Fruit fly (Drosophila melanogaster) whole organism, pupa: ENCODE data around the gene CG10996.

Source experiments
- CG10348 ChIP-seq: fragments of 200-800 bp; sonication (Bioruptor generic); IDR thresholded peaks from 2 replicates; pipeline ENCODE4 v1.3.6; 2022; ENCODE audit warnings: missing biosample characterization, missing genetic modification characterization
- CG12605 ChIP-seq: fragments of 200-800 bp; sonication (Bioruptor generic); IDR thresholded peaks from 2 replicates; pipeline ENCODE4 v1.3.6; 2022; ENCODE audit warnings: missing biosample characterization, missing genetic modification characterization
- CG13204 ChIP-seq: fragments of 200-800 bp; sonication (Bioruptor generic); optimal IDR thresholded peaks from 2 replicates; lab custom pipeline; 2018; ENCODE audit warnings: missing biosample characterization, mild to moderate bottlenecking, missing genetic modification characterization, moderate library complexity
- CG14655 ChIP-seq: fragments of 200-800 bp; sonication (Bioruptor generic); optimal IDR thresholded peaks from 3 replicates; lab custom pipeline; 2017; ENCODE audit warnings: mild to moderate bottlenecking, missing biosample characterization, missing genetic modification reagents, missing genetic modification characterization
- CG15710 ChIP-seq: fragments of 200-800 bp; sonication (Bioruptor generic); optimal IDR thresholded peaks from 2 replicates; lab custom pipeline; 2018; ENCODE audit warnings: missing biosample characterization, mild to moderate bottlenecking, missing genetic modification characterization, moderate library complexity
- CG17806 ChIP-seq: fragments of 200-800 bp; sonication (Bioruptor generic); optimal IDR thresholded peaks from 2 replicates; lab custom pipeline; 2018; ENCODE audit warnings: missing biosample characterization, mild to moderate bottlenecking, missing genetic modification characterization, moderate library complexity
- CG32121 ChIP-seq: fragments of 200-800 bp; sonication (Bioruptor generic); IDR thresholded peaks from 2 replicates; pipeline ENCODE4 v1.3.6; 2022; ENCODE audit warnings: missing biosample characterization, missing genetic modification characterization
- CG34367 ChIP-seq: fragments of 200-800 bp; sonication (Bioruptor generic); optimal IDR thresholded peaks from 2 replicates; lab custom pipeline; 2018; ENCODE audit warnings: missing biosample characterization, mild to moderate bottlenecking, missing genetic modification characterization
- CG4496 ChIP-seq: fragments of 200-800 bp; sonication (Bioruptor generic); IDR thresholded peaks from 3 replicates; pipeline ENCODE4 v1.3.6; 2022; ENCODE audit warnings: missing biosample characterization, missing genetic modification characterization
- CG8159 ChIP-seq: fragments of 200-800 bp; sonication (Bioruptor generic); optimal IDR thresholded peaks from 3 replicates; lab custom pipeline; 2018; ENCODE audit warnings: missing biosample characterization, mild to moderate bottlenecking, missing genetic modification characterization, moderate library complexity
- CG8301 ChIP-seq: fragments of 200-800 bp; sonication (Bioruptor generic); optimal IDR thresholded peaks from 2 replicates; lab custom pipeline; 2018; ENCODE audit warnings: missing biosample characterization, mild to moderate bottlenecking, missing genetic modification characterization
- CG9948 ChIP-seq: fragments of 200-800 bp; sonication (Bioruptor generic); optimal IDR thresholded peaks from 2 replicates; lab custom pipeline; 2018; ENCODE audit warnings: missing biosample characterization, mild to moderate bottlenecking, missing genetic modification characterization, moderate library complexity
- D1 ChIP-seq: fragments of 200-800 bp; sonication (Bioruptor generic); optimal IDR thresholded peaks from 2 replicates; lab custom pipeline; 2018; ENCODE audit warnings: missing biosample characterization, mild to moderate bottlenecking, missing genetic modification characterization, moderate library complexity
- EcR ChIP-seq: fragments of 200-800 bp; sonication (Bioruptor generic); optimal IDR thresholded peaks from 3 replicates; lab custom pipeline; 2019; ENCODE audit warnings: missing biosample characterization, missing genetic modification characterization, mild to moderate bottlenecking, moderate library complexity, missing genetic modification reagents
- Ets98B ChIP-seq: fragments of 200-800 bp; sonication (Bioruptor generic); IDR thresholded peaks from 2 replicates; pipeline ENCODE4 v1.3.6; 2022; ENCODE audit warnings: missing biosample characterization, missing genetic modification characterization
- Pif1A ChIP-seq: fragments of 200-800 bp; sonication (Bioruptor generic); optimal IDR thresholded peaks from 3 replicates; lab custom pipeline; 2016; ENCODE audit warnings: missing biosample characterization, missing genetic modification characterization
- Pif1B ChIP-seq: fragments of 200-800 bp; sonication (Bioruptor generic); optimal IDR thresholded peaks from 3 replicates; lab custom pipeline; 2016; ENCODE audit warnings: missing biosample characterization, missing genetic modification characterization
- Snoo ChIP-seq: fragments of 200-800 bp; sonication (Bioruptor generic); optimal IDR thresholded peaks from 3 replicates; lab custom pipeline; 2017; ENCODE audit warnings: missing biosample characterization, mild to moderate bottlenecking, missing genetic modification characterization, inconsistent platforms
- fd96Ca ChIP-seq: fragments of 200-800 bp; sonication (Bioruptor generic); IDR thresholded peaks from 3 replicates; pipeline ENCODE4 v1.3.6; 2022; ENCODE audit warnings: missing biosample characterization, missing genetic modification characterization
- gl ChIP-seq: fragments of 200-800 bp; sonication (Bioruptor generic); optimal IDR thresholded peaks from 2 replicates; lab custom pipeline; 2018; ENCODE audit warnings: missing biosample characterization, mild to moderate bottlenecking, missing genetic modification characterization
- rn ChIP-seq: fragments of 200-800 bp; sonication (Bioruptor generic); IDR thresholded peaks from 2 replicates; pipeline ENCODE4 v1.3.6; 2022; ENCODE audit warnings: missing biosample characterization, missing genetic modification characterization

Gene CG10996

DNA sequence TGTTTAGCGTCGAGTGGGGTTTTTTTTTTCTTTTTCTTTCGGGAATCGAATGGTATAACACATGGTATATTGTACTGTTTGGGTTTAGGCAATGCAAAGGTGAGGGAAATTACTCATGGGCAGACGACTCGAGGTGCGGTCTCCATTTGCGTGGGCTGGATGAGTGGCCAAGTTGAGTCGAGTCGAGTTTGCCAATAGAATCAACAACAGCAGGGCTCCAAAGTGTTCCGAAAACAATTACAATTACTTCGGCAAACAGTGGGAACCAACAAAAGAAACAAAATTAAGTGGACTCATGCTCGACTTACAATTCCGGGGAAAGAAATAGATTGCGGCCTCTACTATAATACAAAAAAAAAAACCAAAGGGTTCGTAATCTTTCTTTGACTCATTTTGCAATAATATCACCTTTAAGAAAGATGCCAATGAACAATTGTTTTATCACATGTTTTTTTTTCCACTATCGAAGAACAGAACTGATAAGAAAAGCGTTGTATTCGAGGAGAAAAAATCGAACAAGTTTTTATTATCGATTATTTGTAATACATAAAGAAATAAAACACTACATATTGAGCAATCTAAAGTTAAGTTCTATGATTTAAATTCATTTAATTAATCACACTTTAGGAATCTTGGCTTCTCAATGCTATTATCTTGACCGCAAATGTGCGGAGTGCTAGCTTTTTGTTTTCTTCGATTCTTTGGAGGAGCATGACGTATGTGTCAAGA, 23.0 kb upstream of the CG10996 start:
- TF ChIP-seq CG9948 (tag; lab: Kevin White, UChicago), result no peak
- no peak for TF ChIP-seq D1 (tag; lab: Kevin White, UChicago)
- no peak for TF ChIP-seq CG12605 (GFP tag; lab: Robert Waterston, UW)
- TF ChIP-seq Pif1B (GFP tag; lab: Kevin White, UChicago), result no peak
- no peak for TF ChIP-seq CG10348
- TF ChIP-seq CG8301, result no peak
- no peak for TF ChIP-seq CG32121 (GFP tag; lab: Robert Waterston, UW)
- no peak for TF ChIP-seq Snoo (tag; lab: Kevin White, UChicago)
- TF ChIP-seq gl (tag; lab: Kevin White, UChicago), result no peak
- no peak for TF ChIP-seq CG13204 (GFP tag; lab: Kevin White, UChicago)
- TF ChIP-seq CG14655, result no peak
- TF ChIP-seq CG4496 (GFP tag; lab: Robert Waterston, UW), result no peak

DNA sequence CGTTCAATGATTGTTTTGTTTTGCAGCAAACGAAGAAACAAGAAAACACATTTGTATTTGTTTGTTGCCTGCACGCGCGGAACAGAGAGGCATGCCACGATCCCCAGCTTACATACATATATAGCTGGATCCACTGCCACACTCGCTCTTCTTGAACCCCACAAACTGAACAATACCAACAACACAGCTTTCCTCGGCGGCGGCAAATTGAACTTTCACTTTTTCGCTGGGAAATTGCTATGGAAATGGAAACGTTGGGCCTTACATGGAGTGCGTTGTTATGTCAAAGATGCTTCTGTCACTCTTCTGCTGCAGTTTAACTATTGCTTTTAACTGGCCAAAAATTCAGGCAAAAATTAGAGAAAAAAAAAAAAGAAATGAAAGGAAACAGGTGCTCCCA, 22.2 kb upstream of the CG10996 start:
- TF ChIP-seq CG8159 (tag; lab: Kevin White, UChicago) (no peak), CG34367 (tag; lab: Kevin White, UChicago) (no peak), CG12605 (GFP tag; lab: Robert Waterston, UW) (no peak), EcR (no peak), gl (tag; lab: Kevin White, UChicago) (no peak)

DNA sequence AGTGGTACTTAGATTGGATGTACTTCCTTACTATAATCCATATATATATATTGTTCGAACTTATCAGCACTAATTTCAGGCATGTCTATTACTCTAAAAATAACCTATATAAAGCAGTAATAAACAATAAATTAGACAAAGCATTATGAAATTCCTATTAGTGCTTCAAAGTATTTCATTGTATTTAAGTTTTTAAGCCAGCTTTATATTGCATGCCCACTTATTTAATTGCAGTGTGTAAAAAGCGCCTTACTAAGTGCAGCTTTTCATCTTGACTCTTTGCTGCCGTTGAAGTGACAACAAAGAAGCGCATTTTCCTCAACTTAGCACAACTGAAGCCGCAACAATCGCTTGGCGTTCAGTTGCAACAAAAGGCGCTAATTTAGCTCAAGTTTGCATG, 21.4 kb upstream of the CG10996 start:
- TF ChIP-seq CG10348, result no peak
- 0 out of 2 replicates have a peak, but pooled peaks have one; percentile 16 for TF ChIP-seq Ets98B
- TF ChIP-seq EcR, result no peak
- no peak for TF ChIP-seq gl (tag; lab: Kevin White, UChicago)
- TF ChIP-seq CG32121 (GFP tag; lab: Robert Waterston, UW), result no peak
- TF ChIP-seq CG14655, result peak; percentile 53
- TF ChIP-seq CG8301, result peak; percentile 15

DNA sequence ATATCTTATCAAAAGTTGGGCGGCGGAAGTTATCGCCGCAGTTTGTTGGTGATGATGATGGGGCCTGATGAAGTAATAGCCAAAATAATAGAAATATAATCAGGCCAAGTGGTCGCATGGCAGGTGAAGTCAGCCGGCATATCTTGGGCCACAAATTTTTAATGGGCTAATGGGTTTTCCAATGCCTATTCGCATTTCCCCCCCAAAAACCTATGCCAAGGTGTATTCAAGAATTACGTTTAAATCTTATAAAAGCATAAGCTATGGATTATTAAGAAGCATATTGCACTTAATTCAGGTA, 20.7 kb upstream of the CG10996 start:
- TF ChIP-seq CG8301 (no peak), EcR (no peak), CG17806 (tag; lab: Kevin White, UChicago) (no peak), Ets98B (no peak), CG12605 (GFP tag; lab: Robert Waterston, UW) (no peak), gl (tag; lab: Kevin White, UChicago) (no peak), CG9948 (tag; lab: Kevin White, UChicago) (no peak), fd96Ca (no peak), CG4496 (GFP tag; lab: Robert Waterston, UW) (no peak), Pif1B (GFP tag; lab: Kevin White, UChicago) (no peak), rn (GFP tag; lab: Robert Waterston, UW) (no peak), Snoo (tag; lab: Kevin White, UChicago) (no peak), CG8159 (tag; lab: Kevin White, UChicago) (no peak), CG32121 (GFP tag; lab: Robert Waterston, UW) (no peak), CG13204 (GFP tag; lab: Kevin White, UChicago) (no peak), Pif1A (GFP tag; lab: Kevin White, UChicago) (no peak)

DNA sequence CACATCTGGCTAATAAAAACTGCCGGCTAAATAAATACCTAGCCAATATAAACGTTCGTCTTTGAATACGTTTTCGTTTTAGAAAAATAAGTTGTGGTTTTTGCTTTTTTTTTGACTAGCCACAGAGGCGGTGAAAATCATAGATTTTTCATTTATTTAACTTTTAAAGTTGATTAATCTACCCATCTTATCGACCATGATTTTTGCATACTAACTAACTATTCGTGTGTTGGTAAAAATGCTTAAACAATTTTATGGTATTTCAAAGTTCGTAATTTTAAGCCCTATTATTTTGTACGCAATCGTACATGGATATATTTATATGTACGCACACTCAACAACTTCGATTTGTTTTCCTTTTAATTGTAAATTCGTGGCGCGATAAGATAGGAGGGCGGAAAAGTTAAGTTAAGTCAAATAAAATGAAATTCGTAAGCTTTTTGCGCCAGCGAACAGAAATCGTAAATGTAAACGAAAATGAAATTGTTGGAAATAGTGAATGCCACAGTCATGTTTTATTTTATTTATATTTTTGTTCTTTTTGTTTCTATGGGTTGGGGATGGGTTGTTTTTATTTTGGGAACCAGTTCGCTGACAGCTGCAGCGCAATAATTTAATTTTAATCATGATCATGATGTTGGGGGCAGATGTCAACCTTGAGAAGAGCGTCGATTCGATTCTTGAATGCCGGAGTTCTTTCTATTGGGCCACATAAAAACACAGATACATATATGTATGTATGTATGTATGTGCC, 20.2 kb upstream of the CG10996 start:
- TF ChIP-seq Snoo (tag; lab: Kevin White, UChicago) (no peak), CG10348 (no peak), Pif1A (GFP tag; lab: Kevin White, UChicago) (no peak), Pif1B (GFP tag; lab: Kevin White, UChicago) (peak; percentile 4), CG32121 (GFP tag; lab: Robert Waterston, UW) (peak; percentile 56), fd96Ca (no peak), Ets98B (peak; percentile 56; the same call in 1 of the 2 replicates), CG4496 (GFP tag; lab: Robert Waterston, UW) (peak; percentile 40; the same call in 1 of the 3 replicates), CG13204 (GFP tag; lab: Kevin White, UChicago) (no peak), CG14655 (no peak), CG8301 (peak; percentile 20), D1 (tag; lab: Kevin White, UChicago) (no peak), EcR (no peak), rn (GFP tag; lab: Robert Waterston, UW) (no peak), CG17806 (tag; lab: Kevin White, UChicago) (no peak), CG34367 (tag; lab: Kevin White, UChicago) (no peak), CG12605 (GFP tag; lab: Robert Waterston, UW) (peak; percentile 42; the same call in 1 of the 2 replicates), gl (tag; lab: Kevin White, UChicago) (no peak), CG8159 (tag; lab: Kevin White, UChicago) (no peak), CG9948 (tag; lab: Kevin White, UChicago) (no peak), CG15710 (tag; lab: Kevin White, UChicago) (no peak)
